Fruit fly (Drosophila melanogaster) whole organism, prepupa: ENCODE measurements around the gene CG33253.

Source experiments
- Blimp-1 ChIP-seq: fragments of 200-800 bp; sonication (Bioruptor generic); optimal IDR thresholded peaks from 3 replicates; lab custom pipeline; 2017; ENCODE audit warnings: missing biosample characterization, missing genetic modification characterization, mild to moderate bottlenecking, moderate library complexity, missing genetic modification reagents
- CG10631 ChIP-seq: fragments of 200-800 bp; sonication (Bioruptor generic); optimal IDR thresholded peaks from 2 replicates; lab custom pipeline; 2016; ENCODE audit warnings: missing biosample characterization, missing genetic modification characterization
- CG11294 ChIP-seq: fragments of 200-800 bp; sonication (Bioruptor generic); IDR thresholded peaks from 2 replicates; pipeline ENCODE4 v1.3.6; 2022; ENCODE audit warnings: missing biosample characterization, missing genetic modification characterization
- CG11762 ChIP-seq: fragments of 200-800 bp; sonication (Bioruptor generic); optimal IDR thresholded peaks from 3 replicates; lab custom pipeline; 2016; ENCODE audit warnings: missing biosample characterization, missing genetic modification characterization; ENCODE audit not compliant: insufficient read depth
- CG11902 ChIP-seq: fragments of 200-800 bp; sonication (Bioruptor generic); optimal IDR thresholded peaks from 3 replicates; lab custom pipeline; 2016; ENCODE audit warnings: missing biosample characterization, missing genetic modification characterization
- CG15336 ChIP-seq: fragments of 200-800 bp; sonication (Bioruptor generic); IDR thresholded peaks from 2 replicates; pipeline ENCODE4 v1.3.6; 2022; ENCODE audit warnings: missing biosample characterization, missing genetic modification characterization
- CG1621 ChIP-seq: fragments of 200-800 bp; sonication (Bioruptor generic); optimal IDR thresholded peaks from 3 replicates; lab custom pipeline; 2018; ENCODE audit warnings: missing biosample characterization, mild to moderate bottlenecking, missing genetic modification characterization
- CG16779 ChIP-seq: fragments of 200-800 bp; sonication (Bioruptor generic); optimal IDR thresholded peaks from 3 replicates; lab custom pipeline; 2017; ENCODE audit warnings: missing biosample characterization, mild to moderate bottlenecking, missing genetic modification characterization
- CG3032 ChIP-seq: fragments of 200-800 bp; optimal IDR thresholded peaks from 2 replicates; lab custom pipeline; 2019; ENCODE audit warnings: missing biosample characterization, mild to moderate bottlenecking, missing genetic modification characterization, moderate library complexity
- CG32006 ChIP-seq: fragments of 200-800 bp; sonication (Bioruptor generic); optimal IDR thresholded peaks from 3 replicates; lab custom pipeline; 2017; ENCODE audit warnings: missing biosample characterization, mild to moderate bottlenecking, missing genetic modification characterization
- CG3919 ChIP-seq: fragments of 200-800 bp; sonication (Bioruptor generic); optimal IDR thresholded peaks from 3 replicates; lab custom pipeline; 2016; ENCODE audit warnings: missing biosample characterization, missing genetic modification characterization
- CG4318 ChIP-seq: fragments of 200-800 bp; sonication (Bioruptor generic); optimal IDR thresholded peaks from 3 replicates; lab custom pipeline; 2017; ENCODE audit warnings: missing biosample characterization, mild to moderate bottlenecking, missing genetic modification characterization
- CG6163 ChIP-seq: fragments of 200-800 bp; sonication (Bioruptor generic); IDR thresholded peaks from 3 replicates; pipeline ENCODE4 v1.3.6; 2022; ENCODE audit warnings: missing biosample characterization, missing genetic modification characterization
- CG6276 ChIP-seq: fragments of 200-800 bp; sonication (Bioruptor generic); optimal IDR thresholded peaks from 2 replicates; lab custom pipeline; 2017; ENCODE audit warnings: missing biosample characterization, mild to moderate bottlenecking, missing genetic modification characterization
- CG6792 ChIP-seq: fragments of 200-800 bp; sonication (Bioruptor generic); optimal IDR thresholded peaks from 3 replicates; lab custom pipeline; 2016; ENCODE audit warnings: missing biosample characterization, missing genetic modification characterization
- CG6808 ChIP-seq: fragments of 200-800 bp; sonication (Bioruptor generic); optimal IDR thresholded peaks from 3 replicates; lab custom pipeline; 2017; ENCODE audit warnings: missing biosample characterization, missing genetic modification characterization, mild to moderate bottlenecking, moderate library complexity, missing genetic modification reagents
- CG6854 ChIP-seq: fragments of 200-800 bp; sonication (Bioruptor generic); optimal IDR thresholded peaks from 2 replicates; lab custom pipeline; 2017; ENCODE audit warnings: missing biosample characterization, mild to moderate bottlenecking, missing genetic modification characterization
- CG7368 ChIP-seq: fragments of 200-800 bp; sonication (Bioruptor generic); optimal IDR thresholded peaks from 3 replicates; lab custom pipeline; 2016; ENCODE audit warnings: missing biosample characterization, missing genetic modification characterization
- CG8119 ChIP-seq: fragments of 200-800 bp; sonication (Bioruptor generic); IDR thresholded peaks from 3 replicates; pipeline ENCODE4 v1.3.6; 2022; ENCODE audit warnings: missing biosample characterization, missing genetic modification characterization
- CG8319 ChIP-seq: fragments of 200-800 bp; sonication (Bioruptor generic); optimal IDR thresholded peaks from 3 replicates; lab custom pipeline; 2016; ENCODE audit warnings: missing biosample characterization, missing genetic modification characterization
- CG8632 ChIP-seq: fragments of 200-800 bp; sonication (Bioruptor generic); optimal IDR thresholded peaks from 3 replicates; lab custom pipeline; 2016; ENCODE audit warnings: missing biosample characterization, missing genetic modification characterization
- Eip75B ChIP-seq: fragments of 200-800 bp; sonication (Bioruptor generic); optimal IDR thresholded peaks from 3 replicates; lab custom pipeline; 2016; ENCODE audit warnings: missing biosample characterization, missing genetic modification characterization
- Eip78C ChIP-seq: fragments of 200-800 bp; sonication (Bioruptor generic); peaks from one replicate; lab custom pipeline; 2016; ENCODE audit warnings: missing biosample characterization, missing genetic modification characterization
- Eip93F ChIP-seq: fragments of 200-800 bp; sonication (Bioruptor generic); optimal IDR thresholded peaks from 2 replicates; lab custom pipeline; 2016; ENCODE audit warnings: missing biosample characterization, mild to moderate bottlenecking, missing genetic modification characterization
- Gug ChIP-seq: fragments of 200-800 bp; sonication (Bioruptor generic); IDR thresholded peaks from 2 replicates; pipeline ENCODE4 v1.3.6; 2022; ENCODE audit warnings: missing biosample characterization, missing genetic modification characterization
- Hr38 ChIP-seq: sonication (Bioruptor generic); optimal IDR thresholded peaks from 2 replicates; lab custom pipeline; 2016; ENCODE audit warnings: missing biosample characterization, missing genetic modification characterization
- Hr4 ChIP-seq: fragments of 200-800 bp; sonication (Bioruptor generic); optimal IDR thresholded peaks from 3 replicates; lab custom pipeline; 2016; ENCODE audit warnings: missing biosample characterization, missing genetic modification characterization
- Lpt ChIP-seq: fragments of 200-800 bp; sonication (Bioruptor generic); optimal IDR thresholded peaks from 3 replicates; lab custom pipeline; 2016; ENCODE audit warnings: missing biosample characterization, missing genetic modification characterization
- Met ChIP-seq: fragments of 200-800 bp; sonication (Bioruptor generic); optimal IDR thresholded peaks from 3 replicates; lab custom pipeline; 2016; ENCODE audit warnings: missing biosample characterization, missing genetic modification characterization
- Sox14 ChIP-seq: fragments of 200-800 bp; sonication (Bioruptor generic); optimal IDR thresholded peaks from 3 replicates; lab custom pipeline; 2016; ENCODE audit warnings: missing biosample characterization, missing genetic modification characterization
- Sox15 ChIP-seq: fragments of 200-800 bp; sonication (Bioruptor generic); optimal IDR thresholded peaks from 3 replicates; lab custom pipeline; 2016; ENCODE audit warnings: missing biosample characterization, missing genetic modification characterization
- achi ChIP-seq: fragments of 200-800 bp; sonication (Bioruptor generic); optimal IDR thresholded peaks from 3 replicates; lab custom pipeline; 2016; ENCODE audit warnings: missing biosample characterization, missing genetic modification characterization
- acj6 ChIP-seq: fragments of 200-800 bp; sonication (Bioruptor generic); optimal IDR thresholded peaks from 3 replicates; lab custom pipeline; 2016; ENCODE audit warnings: missing biosample characterization, missing genetic modification characterization
- dac ChIP-seq: fragments of 200-800 bp; sonication (Bioruptor generic); optimal IDR thresholded peaks from 2 replicates; lab custom pipeline; 2017; ENCODE audit warnings: missing biosample characterization, mild to moderate bottlenecking, missing genetic modification characterization
- dsx ChIP-seq: fragments of 200-800 bp; optimal IDR thresholded peaks from 3 replicates; lab custom pipeline; 2019; ENCODE audit warnings: missing biosample characterization, mild to moderate bottlenecking, missing genetic modification characterization, moderate library complexity; ENCODE audit not compliant: poor library complexity, severe bottlenecking
- eg ChIP-seq: fragments of 200-800 bp; sonication (Bioruptor generic); IDR thresholded peaks from 3 replicates; pipeline ENCODE4 v1.3.6; 2022; ENCODE audit warnings: missing biosample characterization, missing genetic modification characterization
- fd85E ChIP-seq: fragments of 200-800 bp; sonication (Bioruptor generic); optimal IDR thresholded peaks from 3 replicates; lab custom pipeline; 2016; ENCODE audit warnings: missing biosample characterization, missing genetic modification characterization
- lz ChIP-seq: fragments of 200-800 bp; sonication (Bioruptor generic); optimal IDR thresholded peaks from 3 replicates; lab custom pipeline; 2016; ENCODE audit warnings: missing biosample characterization, missing genetic modification characterization
- net ChIP-seq: fragments of 200-800 bp; sonication (Bioruptor generic); optimal IDR thresholded peaks from 3 replicates; lab custom pipeline; 2016; ENCODE audit warnings: missing biosample characterization, missing genetic modification characterization
- pdm3 ChIP-seq: fragments of 200-800 bp; sonication (Bioruptor generic); optimal IDR thresholded peaks from 3 replicates; lab custom pipeline; 2016; ENCODE audit warnings: missing biosample characterization, missing genetic modification characterization
- salr ChIP-seq, 2 experiments: fragments of 200-800 bp; sonication (Bioruptor generic); optimal IDR thresholded peaks; 3 replicates each; lab custom pipeline; 2016 to 2018; ENCODE audit warnings: missing biosample characterization in 2 of 2, missing genetic modification characterization in 2 of 2, mild to moderate bottlenecking in 1 of 2
- spab ChIP-seq: fragments of 200-800 bp; sonication (Bioruptor generic); optimal IDR thresholded peaks from 2 replicates; lab custom pipeline; 2017; ENCODE audit warnings: missing biosample characterization, mild to moderate bottlenecking, missing genetic modification characterization, missing genetic modification reagents
- ss ChIP-seq, 2 experiments: fragments of 200-800 bp; sonication (Bioruptor generic); optimal IDR thresholded peaks; 2 replicates in 1 of 2; 3 replicates in 1 of 2; lab custom pipeline; 2017 to 2018; ENCODE audit warnings: mild to moderate bottlenecking in 2 of 2, missing biosample characterization in 2 of 2, missing genetic modification characterization in 2 of 2, moderate library complexity in 1 of 2
- svp ChIP-seq: fragments of 200-800 bp; sonication (Bioruptor generic); peaks from one replicate; lab custom pipeline; 2016; ENCODE audit warnings: missing biosample characterization, missing genetic modification characterization

Gene CG33253

dm6 chrX:19224580-19225303 is 41.5 kb downstream of the CG33253 start (continued):
- TF ChIP-seq CG6854 (GFP tag; lab: Kevin White, UChicago) = no peak
- peak; percentile 39 for TF ChIP-seq lz (GFP tag; lab: Kevin White, UChicago)
- peak; percentile 85 for TF ChIP-seq CG32006 (GFP tag; lab: Kevin White, UChicago)
- TF ChIP-seq CG6276 (GFP tag; lab: Kevin White, UChicago) = peak; percentile 62
- peak in 1 of 2 experiments; percentile 70 for TF ChIP-seq ss (GFP tag; optimal IDR thresholded peaks at IDR 0.05; lab: Kevin White, UChicago)
- TF ChIP-seq CG11762 (GFP tag; lab: Kevin White, UChicago) = peak; percentile 32
- TF ChIP-seq CG16779 = peak; percentile 35
- TF ChIP-seq CG11294 (GFP tag; lab: Robert Waterston, UW) = no peak
- no peak for TF ChIP-seq Hr38 (GFP tag; lab: Kevin White, UChicago)
- TF ChIP-seq dsx = peak; percentile 7
- TF ChIP-seq achi (GFP tag; lab: Kevin White, UChicago) = peak; percentile 60
- TF ChIP-seq CG15336 (GFP tag; lab: Robert Waterston, UW) = peak; percentile 46
- no peak for TF ChIP-seq Sox15 (GFP tag; lab: Kevin White, UChicago)
- TF ChIP-seq CG10631 (GFP tag; lab: Kevin White, UChicago) = peak; percentile 71

dm6 chrX:19225304-19225640 is 42.1 kb downstream of the CG33253 start:
- TF ChIP-seq Eip93F (no peak), CG6163 (0 out of 3 replicates have a peak, but pooled peaks have one; percentile 36), svp (peak; percentile 62), CG3032 (tag; lab: Kevin White, UChicago) (peak; percentile 11), spab (peak; percentile 28), eg (GFP tag; lab: Robert Waterston, UW) (no peak), CG8119 (GFP tag; lab: Robert Waterston, UW) (0 out of 3 replicates have a peak, but pooled peaks have one; percentile 4), CG8632 (GFP tag; lab: Kevin White, UChicago) (peak; percentile 3), Eip78C (GFP tag; lab: Kevin White, UChicago) (no peak), CG1621 (peak; percentile 63), ss (GFP tag; optimal IDR thresholded peaks at IDR 0.05; lab: Kevin White, UChicago) (peak in 1 of 2 experiments; percentile 57), CG32006 (GFP tag; lab: Kevin White, UChicago) (no peak)

- TF ChIP-seq ss (GFP tag; optimal IDR thresholded peaks at IDR 0.05; lab: Kevin White, UChicago) (peak in 1 of 2 experiments; percentile 48), CG6808 (GFP tag; lab: Kevin White, UChicago) (peak; percentile 46), Sox15 (GFP tag; lab: Kevin White, UChicago) (peak; percentile 44), CG7368 (peak; percentile 57), Met (GFP tag; lab: Kevin White, UChicago) (peak; percentile 72), svp (peak; percentile 78), CG4318 (GFP tag; lab: Kevin White, UChicago) (peak; percentile 75), CG16779 (no peak), CG6792 (GFP tag; lab: Kevin White, UChicago) (peak; percentile 74), net (GFP tag; lab: Kevin White, UChicago) (peak; percentile 68), CG3032 (tag; lab: Kevin White, UChicago) (peak; percentile 54), salr (GFP tag; optimal IDR thresholded peaks at IDR 0.05; lab: Kevin White, UChicago) (peak in 1 of 2 experiments; percentile 66), dac (peak; percentile 67), Gug (GFP tag; lab: Robert Waterston, UW) (no peak; the same call in 1 of the 2 replicates), fd85E (GFP tag; lab: Kevin White, UChicago) (peak; percentile 16), Eip75B (GFP tag; lab: Kevin White, UChicago) (peak; percentile 67), CG6276 (GFP tag; lab: Kevin White, UChicago) (peak; percentile 67), Blimp-1 (GFP tag; lab: Kevin White, UChicago) (peak; percentile 91), CG3919 (peak; percentile 72), CG11294 (GFP tag; lab: Robert Waterston, UW) (no peak), Hr4 (GFP tag; lab: Kevin White, UChicago) (peak; percentile 65), Sox14 (peak; percentile 68), CG11902 (GFP tag; lab: Kevin White, UChicago) (peak; percentile 55), Eip78C (GFP tag; lab: Kevin White, UChicago) (peak; percentile 95), pdm3 (GFP tag; lab: Kevin White, UChicago) (peak; percentile 72), Eip93F (no peak), CG6163 (peak; percentile 37; the same call in 2 of the 3 replicates), CG10631 (GFP tag; lab: Kevin White, UChicago) (peak; percentile 70), Hr38 (GFP tag; lab: Kevin White, UChicago) (no peak), CG8319 (GFP tag; lab: Kevin White, UChicago) (peak; percentile 52), acj6 (GFP tag; lab: Kevin White, UChicago) (peak; percentile 70), Lpt (GFP tag; lab: Kevin White, UChicago) (peak; percentile 40)
Observed at dm6 chrX:19229855-19230433, 46.7 kb downstream of the CG33253 start.
